Fruit fly (Drosophila melanogaster): ENCODE data around the gene CG32645.

Gene CG32645

dm6 chrX:13189032-13189431 is 50.0 kb downstream of the CG32645 start, which contains the start of gene Lgr4:
Gene Lgr4, minus strand, starts transcription at chrX:13189164.
- no peak for TF ChIP-seq psq (optimal IDR thresholded peaks at IDR 0.05)
- no peak for TF ChIP-seq h (optimal IDR thresholded peaks at IDR 0.05)
- no peak for TF ChIP-seq ttk (optimal IDR thresholded peaks at IDR 0.05)
- TF ChIP-seq insv (optimal IDR thresholded peaks at IDR 0.05), result no peak
- no peak for TF ChIP-seq Myc (optimal IDR thresholded peaks at IDR 0.05)
- no peak for TF ChIP-seq Sin3A (optimal IDR thresholded peaks at IDR 0.05)

- no peak for TF ChIP-seq ttk (optimal IDR thresholded peaks at IDR 0.05)
- no peak for TF ChIP-seq insv (optimal IDR thresholded peaks at IDR 0.05)
- TF ChIP-seq psq (optimal IDR thresholded peaks at IDR 0.05), result no peak
- no peak for TF ChIP-seq Myc (optimal IDR thresholded peaks at IDR 0.05)
- TF ChIP-seq Sin3A (optimal IDR thresholded peaks at IDR 0.05), result no peak
- no peak for TF ChIP-seq h (optimal IDR thresholded peaks at IDR 0.05)
Observed at dm6 chrX:13191783-13192182, 52.8 kb downstream of the CG32645 start, which contains the start of gene CG12723. Gene CG12723, minus strand, starts transcription at chrX:13191883.

dm6 chrX:13192239-13192638 is 53.2 kb downstream of the CG32645 start:
- no peak for TF ChIP-seq ttk (optimal IDR thresholded peaks at IDR 0.05)

DNA sequence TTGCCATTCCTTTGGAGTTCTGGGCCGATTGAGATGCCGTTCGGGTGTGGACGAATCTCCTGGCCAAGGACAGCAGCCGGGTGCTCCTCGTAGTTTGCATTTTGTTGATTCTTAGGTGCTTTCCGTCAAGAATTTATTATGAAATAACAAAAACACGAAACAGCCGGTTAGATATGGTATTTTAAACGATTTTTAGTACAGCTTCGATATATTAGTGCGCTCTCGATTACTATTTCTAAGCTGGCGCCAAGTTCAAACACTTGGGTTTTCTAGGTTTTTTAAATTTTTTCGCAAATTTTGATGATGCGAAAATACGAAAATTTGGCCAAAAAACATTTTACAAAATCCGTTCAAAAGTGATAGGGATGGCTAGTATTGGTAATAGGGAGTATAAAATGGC is 55.2 kb downstream of the CG32645 start, which contains the start of gene Coq5:
TSS of gene Coq5 (minus strand) at position 303 of the 400 bp plus-strand sequence.
- TF ChIP-seq Sin3A (optimal IDR thresholded peaks at IDR 0.05) (no peak), ttk (optimal IDR thresholded peaks at IDR 0.05) (no peak), insv (optimal IDR thresholded peaks at IDR 0.05) (no peak), psq (optimal IDR thresholded peaks at IDR 0.05) (no peak), h (optimal IDR thresholded peaks at IDR 0.05) (no peak), Myc (optimal IDR thresholded peaks at IDR 0.05) (no peak)

dm6 chrX:13202162-13202561 is 63.2 kb downstream of the CG32645 start, which contains the start of gene CG44437:
Gene CG44437, minus strand, starts transcription at chrX:13202262.
- no peak for TF ChIP-seq ttk (optimal IDR thresholded peaks at IDR 0.05)
- no peak for TF ChIP-seq Myc (optimal IDR thresholded peaks at IDR 0.05)

Data from Kc167 (cell line).